Fruit fly (Drosophila melanogaster) whole organism, embryonic: ENCODE results near the gene RpS5b.
A peak's percentile ranks its signal among the peaks of the same experiment; 100 is the strongest.

Experiments used
- Antp ChIP-seq: fragments of 200-800 bp; sonication (Bioruptor generic); optimal IDR thresholded peaks from 3 replicates; lab custom pipeline; 2016; ENCODE audit warnings: missing biosample characterization, missing genetic modification characterization
- BEAF-32 ChIP-seq: fragments of 200-800 bp; sonication (Bioruptor generic); optimal IDR thresholded peaks from 3 replicates; lab custom pipeline; 2017; ENCODE audit warnings: missing biosample characterization, missing genetic modification characterization, mild to moderate bottlenecking, moderate library complexity, missing genetic modification reagents
- CG13775 ChIP-seq: fragments of 200-800 bp; sonication (Bioruptor generic); optimal IDR thresholded peaks from 3 replicates; lab custom pipeline; 2017; ENCODE audit warnings: missing biosample characterization, mild to moderate bottlenecking, missing genetic modification characterization
- CG14050 ChIP-seq: fragments of 200-800 bp; sonication (Bioruptor generic); IDR thresholded peaks from 3 replicates; pipeline ENCODE4 v1.3.6; 2022; ENCODE audit warnings: missing biosample characterization, missing genetic modification characterization
- CG14710 ChIP-seq: fragments of 200-800 bp; sonication (Bioruptor generic); optimal IDR thresholded peaks from 3 replicates; lab custom pipeline; 2019; ENCODE audit warnings: missing biosample characterization, mild to moderate bottlenecking, missing genetic modification characterization, moderate library complexity
- CG15073 ChIP-seq: fragments of 200-800 bp; sonication (Bioruptor generic); optimal IDR thresholded peaks from 2 replicates; lab custom pipeline; 2016; ENCODE audit warnings: missing biosample characterization, missing genetic modification characterization
- CG15601 ChIP-seq: fragments of 200-800 bp; sonication (Bioruptor generic); optimal IDR thresholded peaks from 3 replicates; lab custom pipeline; 2019; ENCODE audit warnings: missing biosample characterization, mild to moderate bottlenecking, missing genetic modification characterization, moderate library complexity
- CG2116 ChIP-seq: fragments of 200-800 bp; sonication (Bioruptor generic); optimal IDR thresholded peaks from 3 replicates; lab custom pipeline; 2018; ENCODE audit warnings: missing biosample characterization, mild to moderate bottlenecking, missing genetic modification characterization
- CG30431 ChIP-seq: fragments of 200-800 bp; sonication (Bioruptor generic); optimal IDR thresholded peaks from 2 replicates; lab custom pipeline; 2017; ENCODE audit warnings: missing biosample characterization, missing genetic modification characterization
- CG3065 ChIP-seq: fragments of 200-800 bp; sonication (Bioruptor generic); optimal IDR thresholded peaks from 2 replicates; lab custom pipeline; 2016; ENCODE audit warnings: missing biosample characterization, missing genetic modification characterization
- CG31441 ChIP-seq: fragments of 200-800 bp; sonication (Bioruptor generic); IDR thresholded peaks from 2 replicates; pipeline ENCODE4 v1.3.6; 2022; ENCODE audit warnings: missing biosample characterization, missing genetic modification characterization
- CG3838 ChIP-seq: fragments of 200-800 bp; sonication (Bioruptor generic); optimal IDR thresholded peaks from 3 replicates; lab custom pipeline; 2016; ENCODE audit warnings: missing biosample characterization, missing genetic modification characterization
- CG4617 ChIP-seq: fragments of 200-800 bp; sonication (Bioruptor generic); optimal IDR thresholded peaks from 3 replicates; lab custom pipeline; 2016; ENCODE audit warnings: missing biosample characterization, missing genetic modification characterization, borderline replicate concordance
- CG6254 ChIP-seq: fragments of 200-800 bp; sonication (Bioruptor generic); optimal IDR thresholded peaks from 3 replicates; lab custom pipeline; 2017; ENCODE audit warnings: mild to moderate bottlenecking, missing biosample characterization, missing genetic modification reagents, missing genetic modification characterization
- CG6854 ChIP-seq: fragments of 200-800 bp; sonication (Bioruptor generic); optimal IDR thresholded peaks from 3 replicates; lab custom pipeline; 2017; ENCODE audit warnings: missing biosample characterization, mild to moderate bottlenecking, missing genetic modification characterization
- CG7271 ChIP-seq: fragments of 200-800 bp; sonication (Bioruptor generic); optimal IDR thresholded peaks from 2 replicates; lab custom pipeline; 2018; ENCODE audit warnings: missing biosample characterization, mild to moderate bottlenecking, missing genetic modification characterization, moderate library complexity
- CG9932 ChIP-seq: fragments of 200-800 bp; sonication (Bioruptor generic); IDR thresholded peaks from 2 replicates; pipeline ENCODE4 v1.3.6; 2022; ENCODE audit warnings: missing biosample characterization, missing genetic modification characterization
- Chrac-16 ChIP-seq: fragments of 200-800 bp; sonication (Bioruptor generic); optimal IDR thresholded peaks from 3 replicates; lab custom pipeline; 2016; ENCODE audit warnings: missing biosample characterization, missing genetic modification characterization
- Dbx ChIP-seq: fragments of 200-800 bp; sonication (Bioruptor generic); IDR thresholded peaks from 3 replicates; pipeline ENCODE4 v1.3.6; 2022; ENCODE audit warnings: missing biosample characterization, missing genetic modification characterization
- Dip3 ChIP-seq: fragments of 200-800 bp; sonication (Bioruptor generic); optimal IDR thresholded peaks from 3 replicates; lab custom pipeline; 2016; ENCODE audit warnings: missing biosample characterization, missing genetic modification characterization
- Doc3 ChIP-seq: fragments of 200-800 bp; sonication (Bioruptor generic); IDR thresholded peaks from 3 replicates; pipeline ENCODE4 v1.3.6; 2022; ENCODE audit warnings: missing biosample characterization, missing genetic modification characterization; ENCODE audit not compliant: partially characterized antibody
- Elba2 ChIP-seq: fragments of 200-800 bp; sonication (Bioruptor generic); optimal IDR thresholded peaks from 3 replicates; lab custom pipeline; 2016; ENCODE audit warnings: missing biosample characterization, missing genetic modification characterization
- HmgD ChIP-seq: fragments of 200-800 bp; sonication (Bioruptor generic); optimal IDR thresholded peaks from 3 replicates; lab custom pipeline; 2016; ENCODE audit warnings: missing biosample characterization, missing genetic modification characterization
- Jarid2 ChIP-seq: fragments of 200-800 bp; sonication (Bioruptor generic); optimal IDR thresholded peaks from 3 replicates; lab custom pipeline; 2017; ENCODE audit warnings: mild to moderate bottlenecking, missing biosample characterization, missing genetic modification reagents, missing genetic modification characterization
- Meics ChIP-seq: fragments of 200-800 bp; sonication (Bioruptor generic); optimal IDR thresholded peaks from 2 replicates; lab custom pipeline; 2017; ENCODE audit warnings: missing biosample characterization, mild to moderate bottlenecking, missing genetic modification characterization
- NfI ChIP-seq: fragments of 200-800 bp; sonication (Bioruptor generic); optimal IDR thresholded peaks from 3 replicates; lab custom pipeline; 2018; ENCODE audit warnings: missing biosample characterization, mild to moderate bottlenecking, missing genetic modification characterization, moderate library complexity
- Oaz ChIP-seq: fragments of 200-800 bp; sonication (Bioruptor generic); IDR thresholded peaks from 2 replicates; pipeline ENCODE4 v1.3.6; 2022; ENCODE audit warnings: missing biosample characterization, missing genetic modification characterization
- Poxn ChIP-seq: fragments of 200-800 bp; sonication (Bioruptor generic); IDR thresholded peaks from 2 replicates; pipeline ENCODE4 v1.3.6; 2022; ENCODE audit warnings: missing biosample characterization, missing genetic modification characterization
- Rx ChIP-seq: fragments of 200-800 bp; sonication (Bioruptor generic); IDR thresholded peaks from 2 replicates; pipeline ENCODE4 v1.3.6; 2022; ENCODE audit warnings: missing biosample characterization, missing genetic modification characterization
- Taf1 ChIP-seq: fragments of 200-800 bp; sonication (Bioruptor generic); IDR thresholded peaks from 2 replicates; pipeline ENCODE4 v1.3.6; 2022; ENCODE audit warnings: missing biosample characterization, missing genetic modification characterization
- az2 ChIP-seq: fragments of 200-800 bp; sonication (Bioruptor generic); optimal IDR thresholded peaks from 3 replicates; lab custom pipeline; 2016; ENCODE audit warnings: missing biosample characterization, missing genetic modification characterization
- cato ChIP-seq: fragments of 200-800 bp; sonication (Bioruptor generic); optimal IDR thresholded peaks from 2 replicates; lab custom pipeline; 2016; ENCODE audit warnings: missing biosample characterization, missing genetic modification characterization, borderline replicate concordance
- dati ChIP-seq: fragments of 200-800 bp; sonication (Bioruptor generic); IDR thresholded peaks from 2 replicates; pipeline ENCODE4 v1.3.6; 2022; ENCODE audit warnings: missing biosample characterization, missing genetic modification characterization
- dm ChIP-seq: fragments of 200-800 bp; sonication (Bioruptor generic); optimal IDR thresholded peaks from 3 replicates; lab custom pipeline; 2016; ENCODE audit warnings: missing biosample characterization, missing genetic modification characterization
- ewg ChIP-seq: fragments of 200-800 bp; sonication (Bioruptor generic); optimal IDR thresholded peaks from 3 replicates; lab custom pipeline; 2017; ENCODE audit warnings: mild to moderate bottlenecking, missing biosample characterization, missing genetic modification reagents, missing genetic modification characterization
- gsb-n ChIP-seq: fragments of 200-800 bp; sonication (Bioruptor generic); optimal IDR thresholded peaks from 3 replicates; lab custom pipeline; 2018; ENCODE audit warnings: missing biosample characterization, mild to moderate bottlenecking, missing genetic modification characterization
- gt ChIP-seq: fragments of 200-800 bp; sonication (Bioruptor generic); IDR thresholded peaks from 2 replicates; pipeline ENCODE4 v1.3.6; 2022; ENCODE audit warnings: missing biosample characterization, missing genetic modification characterization
- h ChIP-seq: fragments of >200 bp; optimal IDR thresholded peaks from 2 replicates; lab custom pipeline; 2017
- ken ChIP-seq: fragments of 200-800 bp; sonication (Bioruptor generic); IDR thresholded peaks from 3 replicates; pipeline ENCODE4 v1.3.6; 2022; ENCODE audit warnings: missing biosample characterization, missing genetic modification characterization
- lmd ChIP-seq: fragments of 200-800 bp; sonication (Bioruptor generic); IDR thresholded peaks from 2 replicates; pipeline ENCODE4 v1.3.6; 2022; ENCODE audit warnings: missing biosample characterization, missing genetic modification characterization
- luna ChIP-seq: fragments of 200-800 bp; sonication (Bioruptor generic); optimal IDR thresholded peaks from 2 replicates; lab custom pipeline; 2016; ENCODE audit warnings: missing biosample characterization, missing genetic modification characterization
- maf-S ChIP-seq: fragments of 200-800 bp; sonication (Bioruptor generic); optimal IDR thresholded peaks from 2 replicates; lab custom pipeline; 2016; ENCODE audit warnings: missing biosample characterization, missing genetic modification characterization
- mam ChIP-seq: fragments of 200-800 bp; sonication (Bioruptor generic); optimal IDR thresholded peaks from 3 replicates; lab custom pipeline; 2016; ENCODE audit warnings: missing biosample characterization, missing genetic modification characterization
- mld ChIP-seq: fragments of 200-800 bp; sonication (Bioruptor generic); IDR thresholded peaks from 3 replicates; pipeline ENCODE4 v1.3.6; 2022; ENCODE audit warnings: missing biosample characterization, missing genetic modification characterization; ENCODE audit not compliant: partially characterized antibody
- pho ChIP-seq: fragments of 200-800 bp; sonication (Bioruptor generic); optimal IDR thresholded peaks from 2 replicates; lab custom pipeline; 2016; ENCODE audit warnings: missing biosample characterization, missing genetic modification characterization
- pzg ChIP-seq: fragments of 200-800 bp; sonication (Bioruptor generic); optimal IDR thresholded peaks from 3 replicates; lab custom pipeline; 2018; ENCODE audit warnings: missing biosample characterization, mild to moderate bottlenecking, missing genetic modification characterization, moderate library complexity
- slou ChIP-seq: fragments of 200-800 bp; sonication (Bioruptor generic); optimal IDR thresholded peaks from 3 replicates; lab custom pipeline; 2016; ENCODE audit warnings: missing biosample characterization, missing genetic modification characterization
- sna ChIP-seq: fragments of 200-800 bp; sonication (Bioruptor generic); IDR thresholded peaks from 2 replicates; pipeline ENCODE4 v1.3.6; 2022; ENCODE audit warnings: missing biosample characterization, missing genetic modification characterization; ENCODE audit not compliant: partially characterized antibody
- tap ChIP-seq: fragments of 200-800 bp; optimal IDR thresholded peaks from 3 replicates; lab custom pipeline; 2019; ENCODE audit warnings: missing biosample characterization, mild to moderate bottlenecking, missing genetic modification characterization, moderate library complexity
- yki ChIP-seq: fragments of >200 bp; optimal IDR thresholded peaks from 3 replicates; lab custom pipeline; 2018
- zf30C ChIP-seq: fragments of 200-800 bp; sonication (Bioruptor generic); optimal IDR thresholded peaks from 3 replicates; lab custom pipeline; 2018; ENCODE audit warnings: missing biosample characterization, mild to moderate bottlenecking, missing genetic modification characterization

The RpS5b gene

dm6 chr3R:14886011-14886534 is 15.3 kb downstream of the RpS5b start, which contains the start of the genes Rrp6, CG33331 and CG33332 (continued):
- TF ChIP-seq Oaz (no peak), pho (peak; percentile 36), CG2116 (GFP tag; lab: Kevin White, UChicago) (peak; percentile 92), CG14050 (GFP tag; lab: Robert Waterston, UW) (0 out of 3 replicates have a peak, but pooled peaks have one; percentile 15), CG9932 (GFP tag; lab: Robert Waterston, UW) (peak; percentile 88), lmd (GFP tag; lab: Robert Waterston, UW) (peak; percentile 56; the same call in 1 of the 2 replicates), Dbx (GFP tag; lab: Robert Waterston, UW) (peak; percentile 68), ken (peak; percentile 55; the same call in 1 of the 3 replicates), Chrac-16 (GFP tag; lab: Kevin White, UChicago) (peak; percentile 67), dati (GFP tag; lab: Robert Waterston, UW) (no peak), CG7271 (tag; lab: Kevin White, UChicago) (no peak), yki (lab: Kevin White, UChicago) (no peak), CG3838 (GFP tag; lab: Kevin White, UChicago) (peak; percentile 4), Doc3 (peak; percentile 41; the same call in 1 of the 3 replicates), Jarid2 (no peak), tap (tag; lab: Kevin White, UChicago) (no peak), h (lab: Kevin White, UChicago) (no peak), slou (GFP tag; lab: Kevin White, UChicago) (peak; percentile 60), maf-S (GFP tag; lab: Kevin White, UChicago) (peak; percentile 61), mam (GFP tag; lab: Kevin White, UChicago) (peak; percentile 69), gsb-n (tag; lab: Kevin White, UChicago) (no peak), gt (GFP tag; lab: Robert Waterston, UW) (no peak), sna (GFP tag; lab: Robert Waterston, UW) (0 out of 2 replicates have a peak, but pooled peaks have one; percentile 39), az2 (GFP tag; lab: Kevin White, UChicago) (peak; percentile 60), luna (GFP tag; lab: Kevin White, UChicago) (peak; percentile 32), CG14710 (peak; percentile 99), Taf1 (GFP tag; lab: Robert Waterston, UW) (peak; percentile 10; the same call in 1 of the 2 replicates), mld (no peak), CG4617 (peak; percentile 63), CG3065 (GFP tag; lab: Kevin White, UChicago) (peak; percentile 36), cato (peak; percentile 54), CG31441 (GFP tag; lab: Robert Waterston, UW) (no peak), NfI (peak; percentile 85), Rx (no peak), Dip3 (GFP tag; lab: Kevin White, UChicago) (peak; percentile 67), BEAF-32 (GFP tag; lab: Kevin White, UChicago) (peak; percentile 57), CG30431 (GFP tag; lab: Kevin White, UChicago) (no peak), HmgD (GFP tag; lab: Kevin White, UChicago) (no peak), CG15073 (GFP tag; lab: Kevin White, UChicago) (no peak), dm (peak; percentile 84), CG6254 (GFP tag; lab: Kevin White, UChicago) (no peak), CG13775 (GFP tag; lab: Kevin White, UChicago) (peak; percentile 68), CG6854 (GFP tag; lab: Kevin White, UChicago) (no peak), Meics (peak; percentile 74), CG15601 (peak; percentile 68), Elba2 (GFP tag; lab: Kevin White, UChicago) (no peak), ewg (GFP tag; lab: Kevin White, UChicago) (no peak), zf30C (GFP tag; lab: Kevin White, UChicago) (no peak), pzg (GFP tag; lab: Kevin White, UChicago) (peak; percentile 70), Antp (GFP tag; lab: Kevin White, UChicago) (peak; percentile 60), Poxn (GFP tag; lab: Robert Waterston, UW) (no peak)
